Worm (Caenorhabditis elegans) whole organism, L1 larva: ENCODE data around the gene slcf-1.

ENCODE experiments used
- C04F5.9 ChIP-seq: sonication (generic microtip); optimal IDR thresholded peaks from 2 replicates; lab custom pipeline; 2016; ENCODE audit warnings: missing genetic modification characterization, missing compliant biosample characterization
- C34B4.2 ChIP-seq: sonication (generic microtip); optimal IDR thresholded peaks from 2 replicates; lab custom pipeline; 2017; ENCODE audit warnings: mild to moderate bottlenecking, missing genetic modification characterization, missing compliant biosample characterization
- aha-1 ChIP-seq: fragments of 150-350 bp; optimal IDR thresholded peaks from 2 replicates; lab custom pipeline; 2014; ENCODE audit warnings: missing biosample characterization, missing genetic modification characterization
- aly-2 ChIP-seq: fragments of 150-350 bp; optimal IDR thresholded peaks from 2 replicates; lab custom pipeline; 2014; ENCODE audit warnings: missing biosample characterization, missing genetic modification characterization
- ceh-8 ChIP-seq: fragments of 200-800 bp; sonication (Bioruptor generic); optimal IDR thresholded peaks from 2 replicates; lab custom pipeline; 2018; ENCODE audit warnings: mild to moderate bottlenecking, missing genetic modification characterization, moderate library complexity, missing compliant biosample characterization
- ceh-88 ChIP-seq: fragments of 200-800 bp; sonication (Bioruptor generic); IDR thresholded peaks from 2 replicates; pipeline ENCODE4 v1.3.6; 2022; ENCODE audit warnings: missing genetic modification characterization, missing compliant biosample characterization
- ceh-90 ChIP-seq: sonication (generic microtip); optimal IDR thresholded peaks from 2 replicates; lab custom pipeline; 2016; ENCODE audit warnings: missing genetic modification characterization, missing compliant biosample characterization
- ces-1 ChIP-seq: fragments of 150-350 bp; optimal IDR thresholded peaks from 2 replicates; lab custom pipeline; 2014; ENCODE audit warnings: missing biosample characterization, missing genetic modification reagents, missing genetic modification characterization
- dpl-1 ChIP-seq, 3 experiments: fragments of 150-350 bp in 2 of 3; sonication (generic microtip) in 1 of 3; optimal IDR thresholded peaks; 2 replicates each; lab custom pipeline; 2014 to 2017; ENCODE audit warnings: missing biosample characterization in 3 of 3, missing genetic modification characterization in 3 of 3, missing genetic modification reagents in 3 of 3
- efl-1 ChIP-seq, 4 experiments: fragments of 150-350 bp; optimal IDR thresholded peaks in 3 of 4; peaks in 1 of 4; 1 replicate in 1 of 4; 2 replicates in 3 of 4; lab custom pipeline; 2014; ENCODE audit warnings: missing biosample characterization in 2 of 4, missing genetic modification characterization in 2 of 4, missing genetic modification reagents in 2 of 4
- efl-3 ChIP-seq: fragments of 200-800 bp; sonication (Bioruptor generic); optimal IDR thresholded peaks from 2 replicates; lab custom pipeline; 2018; ENCODE audit warnings: mild to moderate bottlenecking, missing genetic modification characterization, missing compliant biosample characterization
- egl-13 ChIP-seq: sonication (generic microtip); optimal IDR thresholded peaks from 2 replicates; lab custom pipeline; 2016; ENCODE audit warnings: missing genotype, missing genetic modification reagents, missing genetic modification characterization, missing compliant biosample characterization
- fkh-10 ChIP-seq: sonication (generic microtip); optimal IDR thresholded peaks from 2 replicates; lab custom pipeline; 2017; ENCODE audit warnings: missing biosample characterization, missing genetic modification reagents, missing genetic modification characterization
- grh-1 ChIP-seq: fragments of 200-800 bp; sonication (Bioruptor generic); IDR thresholded peaks from 2 replicates; pipeline ENCODE4 v1.3.6; 2022; ENCODE audit warnings: missing genetic modification reagents, missing genetic modification characterization, missing compliant biosample characterization
- hlh-4 ChIP-seq: sonication (generic microtip); optimal IDR thresholded peaks from 2 replicates; lab custom pipeline; 2016; ENCODE audit warnings: mild to moderate bottlenecking, missing genetic modification characterization, missing compliant biosample characterization
- irx-1 ChIP-seq: sonication (generic microtip); optimal IDR thresholded peaks from 2 replicates; lab custom pipeline; 2016; ENCODE audit warnings: missing genetic modification characterization, missing compliant biosample characterization
- lin-13 ChIP-seq: fragments of 150-350 bp; optimal IDR thresholded peaks from 2 replicates; lab custom pipeline; 2014; ENCODE audit warnings: missing biosample characterization, missing genetic modification reagents, missing genetic modification characterization
- lin-15B ChIP-seq: fragments of 150-350 bp; sonication (generic microtip); optimal IDR thresholded peaks from 3 replicates; lab custom pipeline; 2014; ENCODE audit warnings: missing biosample characterization, missing genetic modification characterization
- lin-39 ChIP-seq: fragments of 150-350 bp; optimal IDR thresholded peaks from 2 replicates; lab custom pipeline; 2014; ENCODE audit warnings: missing biosample characterization, missing genetic modification reagents, missing genetic modification characterization
- lsy-2 ChIP-seq, 2 experiments: fragments of 150-350 bp; optimal IDR thresholded peaks; 2 replicates each; lab custom pipeline; 2014; ENCODE audit warnings: missing biosample characterization in 2 of 2, missing genetic modification characterization in 2 of 2
- mab-9 ChIP-seq: fragments of 200-800 bp; sonication (Bioruptor generic); IDR thresholded peaks from 2 replicates; pipeline ENCODE4 v1.3.6; 2022; ENCODE audit warnings: missing genetic modification reagents, missing genetic modification characterization, missing compliant biosample characterization
- nhr-11 ChIP-seq: fragments of 150-350 bp; optimal IDR thresholded peaks from 2 replicates; lab custom pipeline; 2014; ENCODE audit warnings: missing biosample characterization, missing genetic modification characterization
- nhr-19 ChIP-seq: fragments of 200-800 bp; sonication (Bioruptor generic); conservative IDR thresholded peaks from 2 replicates; pipeline ENCODE4 v1.3.6; 2022; ENCODE audit warnings: missing genetic modification characterization, missing compliant biosample characterization
- nhr-20 ChIP-seq: sonication (generic microtip); optimal IDR thresholded peaks from 2 replicates; lab custom pipeline; 2016; ENCODE audit warnings: mild to moderate bottlenecking, missing genetic modification characterization, missing compliant biosample characterization
- nhr-237 ChIP-seq: fragments of 150-350 bp; optimal IDR thresholded peaks from 2 replicates; lab custom pipeline; 2014; ENCODE audit warnings: missing biosample characterization, missing genetic modification characterization
- nhr-47 ChIP-seq: sonication (generic microtip); optimal IDR thresholded peaks from 2 replicates; lab custom pipeline; 2016; ENCODE audit warnings: mild to moderate bottlenecking, missing genetic modification characterization, moderate library complexity, missing compliant biosample characterization
- nhr-71 ChIP-seq: sonication (generic microtip); optimal IDR thresholded peaks from 2 replicates; lab custom pipeline; 2016; ENCODE audit warnings: mild to moderate bottlenecking, missing genetic modification characterization, moderate library complexity, missing compliant biosample characterization
- nhr-76 ChIP-seq: sonication (generic microtip); optimal IDR thresholded peaks from 2 replicates; lab custom pipeline; 2017; ENCODE audit warnings: missing biosample characterization, missing genetic modification characterization
- nhr-84 ChIP-seq: sonication (generic microtip); optimal IDR thresholded peaks from 2 replicates; lab custom pipeline; 2017; ENCODE audit warnings: missing biosample characterization, missing genetic modification characterization
- nhr-85 ChIP-seq: sonication (generic microtip); peaks from one replicate; lab custom pipeline; 2016; ENCODE audit warnings: missing genetic modification characterization, inconsistent platforms, missing compliant biosample characterization
- nhr-90 ChIP-seq: sonication (generic microtip); optimal IDR thresholded peaks from 2 replicates; lab custom pipeline; 2016; ENCODE audit warnings: mild to moderate bottlenecking, missing genetic modification characterization, missing compliant biosample characterization; ENCODE audit not compliant: poor library complexity
- pax-3 ChIP-seq: fragments of 200-800 bp; sonication (Bioruptor generic); optimal IDR thresholded peaks from 2 replicates; lab custom pipeline; 2018; ENCODE audit warnings: mild to moderate bottlenecking, missing genetic modification characterization, moderate library complexity, missing compliant biosample characterization
- rnt-1 ChIP-seq: sonication (generic microtip); optimal IDR thresholded peaks from 2 replicates; lab custom pipeline; 2016; ENCODE audit warnings: mild to moderate bottlenecking, missing genetic modification characterization, moderate library complexity, missing compliant biosample characterization
- snu-23 ChIP-seq: sonication (generic microtip); optimal IDR thresholded peaks from 2 replicates; lab custom pipeline; 2016; ENCODE audit warnings: missing genetic modification characterization, missing compliant biosample characterization
- sox-4 ChIP-seq: sonication (generic microtip); optimal IDR thresholded peaks from 2 replicates; lab custom pipeline; 2016; ENCODE audit warnings: missing genetic modification characterization, missing compliant biosample characterization
- sptf-1 ChIP-seq: fragments of 150-350 bp; optimal IDR thresholded peaks from 2 replicates; lab custom pipeline; 2014; ENCODE audit warnings: missing biosample characterization, missing genetic modification characterization
- sup-37 ChIP-seq: fragments of 200-800 bp; sonication (Bioruptor generic); optimal IDR thresholded peaks from 2 replicates; lab custom pipeline; 2018; ENCODE audit warnings: mild to moderate bottlenecking, missing genetic modification characterization, missing compliant biosample characterization
- unc-62 ChIP-seq: fragments of 150-350 bp; optimal IDR thresholded peaks from 2 replicates; lab custom pipeline; 2014; ENCODE audit warnings: missing biosample characterization, missing genetic modification reagents, missing genetic modification characterization
- vab-15 ChIP-seq: sonication (generic microtip); optimal IDR thresholded peaks from 2 replicates; lab custom pipeline; 2017; ENCODE audit warnings: missing genotype, mild to moderate bottlenecking, missing genetic modification characterization, missing compliant biosample characterization
- zag-1 ChIP-seq: fragments of 150-350 bp; optimal IDR thresholded peaks from 2 replicates; lab custom pipeline; 2014; ENCODE audit warnings: missing biosample characterization, missing genetic modification characterization

The slcf-1 gene

ce11 chrX:10503393-10503792, 25.7 kb upstream of the slcf-1 start:
- no peak for TF ChIP-seq nhr-90 (tag; lab: Kevin White, UChicago)
- TF ChIP-seq lin-13 (GFP tag; lab: Kevin White, UChicago) = no peak
- TF ChIP-seq unc-62 (GFP tag; lab: Kevin White, UChicago) = no peak
- no peak for TF ChIP-seq lin-15B (tag; lab: Kevin White, UChicago)
- no peak for TF ChIP-seq zag-1 (tag; lab: Kevin White, UChicago)
- no peak for TF ChIP-seq C34B4.2 (tag; lab: Kevin White, UChicago)
- TF ChIP-seq nhr-84 (tag; lab: Kevin White, UChicago) = no peak
- TF ChIP-seq ceh-90 (tag; lab: Kevin White, UChicago) = no peak
- no peak for TF ChIP-seq ceh-8 (GFP tag; lab: Kevin White, UChicago)
- no peak for TF ChIP-seq pax-3 (tag; lab: Kevin White, UChicago)

ce11 chrX:10505193-10505592, 23.9 kb upstream of the slcf-1 start:
- TF ChIP-seq ces-1 (no peak), lsy-2 (tag; optimal IDR thresholded peaks at IDR 0.05; lab: Kevin White, UChicago) (peak in 1 of 2 experiments; percentile 50)

ce11 chrX:10507971-10508370, 21.1 kb upstream of the slcf-1 start:
- no peak for TF ChIP-seq lin-39
- no peak for TF ChIP-seq unc-62 (GFP tag; lab: Kevin White, UChicago)
- TF ChIP-seq mab-9 (GFP tag; lab: Robert Waterston, UW) = no peak

DNA sequence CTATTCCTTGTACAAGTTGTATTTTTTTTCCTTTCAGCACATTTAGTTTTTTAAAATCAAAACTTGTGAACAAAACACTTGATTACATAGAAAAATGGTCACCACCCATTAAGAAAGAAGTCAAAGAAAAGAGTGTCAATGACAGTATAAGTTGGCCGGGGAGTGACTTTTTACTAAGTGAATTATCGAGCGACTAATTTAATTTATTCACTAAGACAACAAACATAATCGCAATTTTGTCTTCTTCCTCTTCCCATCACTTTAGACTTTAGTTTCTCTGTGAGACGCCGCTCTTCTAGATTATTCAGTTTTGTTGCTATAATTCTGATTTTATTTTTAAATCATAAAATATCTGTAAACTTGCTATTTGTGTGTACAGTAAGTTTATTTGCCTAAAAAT, 15.0 kb upstream of the slcf-1 start:
- TF ChIP-seq fkh-10 (no peak), nhr-85 (tag; lab: Kevin White, UChicago) (peak; percentile 64), ceh-8 (GFP tag; lab: Kevin White, UChicago) (peak; percentile 63)

ce11 chrX:10514834-10515233, 14.3 kb upstream of the slcf-1 start:
- TF ChIP-seq lsy-2 (tag; optimal IDR thresholded peaks at IDR 0.05; lab: Kevin White, UChicago) = peak in 1 of 2 experiments; percentile 41
- no peak for TF ChIP-seq nhr-76 (tag; lab: Kevin White, UChicago)
- no peak for TF ChIP-seq rnt-1 (tag; lab: Kevin White, UChicago)
- no peak for TF ChIP-seq aly-2 (tag; lab: Kevin White, UChicago)
- no peak for TF ChIP-seq nhr-237 (tag; lab: Kevin White, UChicago)
- no peak for TF ChIP-seq vab-15

DNA sequence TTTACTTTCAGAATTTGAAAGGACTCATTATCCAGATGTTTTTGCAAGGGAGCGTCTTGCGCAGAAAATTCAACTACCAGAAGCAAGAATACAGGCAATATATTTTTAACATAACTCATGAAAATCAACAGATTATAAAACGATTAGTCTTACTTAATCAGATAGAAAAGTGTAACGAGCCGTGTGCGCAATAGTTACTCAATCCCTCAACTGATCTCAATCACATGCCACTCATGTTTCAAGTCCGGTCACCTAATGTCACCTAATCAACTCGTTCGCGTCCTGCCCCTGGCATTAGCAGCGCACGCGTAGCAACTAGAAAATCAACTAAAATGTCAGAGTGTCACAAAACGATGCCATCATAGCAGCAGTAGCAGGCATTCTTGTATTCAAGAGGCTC, 12.5 kb upstream of the slcf-1 start:
- 0 out of 2 replicates have a peak, but pooled peaks have one; percentile 19 for TF ChIP-seq grh-1 (GFP tag; lab: Robert Waterston, UW)
- TF ChIP-seq nhr-19 (GFP tag; lab: Robert Waterston, UW) = no peak
- peak; percentile 74 for TF ChIP-seq nhr-85 (tag; lab: Kevin White, UChicago)
- TF ChIP-seq sptf-1 (tag; lab: Kevin White, UChicago) = no peak
- TF ChIP-seq C04F5.9 (tag; lab: Kevin White, UChicago) = no peak
- no peak for TF ChIP-seq irx-1 (tag; lab: Kevin White, UChicago)

- TF ChIP-seq nhr-71 (tag; lab: Kevin White, UChicago) (no peak), efl-1 (optimal IDR thresholded peaks at IDR 0.05; lab: Kevin White, UChicago) (no peak), efl-1 (GFP tag; optimal IDR thresholded peaks at IDR 0.05 in 1 of 2; lab: Kevin White, UChicago) (peak in 1 of 2 experiments; percentile 71)
Measured at ce11 chrX:10520185-10520584, 8.9 kb upstream of the slcf-1 start.

DNA sequence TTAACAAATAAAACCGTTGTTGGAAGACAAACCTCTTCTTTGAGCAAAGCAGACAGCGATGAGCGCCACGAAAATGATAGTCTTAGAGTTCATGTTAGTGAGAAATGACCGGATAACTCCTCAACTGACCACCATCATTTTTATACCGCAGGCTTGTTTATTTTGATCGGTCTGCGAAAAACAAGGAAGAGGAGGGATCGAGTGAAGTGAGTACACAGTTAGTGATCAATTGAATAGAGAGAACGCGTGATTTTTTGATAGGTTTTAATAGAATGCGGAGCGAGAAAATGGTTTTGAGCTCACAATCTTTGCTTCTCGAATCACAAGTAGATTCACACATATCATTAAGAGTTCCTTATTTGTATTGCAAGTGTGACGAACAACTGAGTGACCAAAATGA, 7.8 kb upstream of the slcf-1 start, which contains the start of gene F14F3.4:
F14F3.4 (minus strand) TSS at position 101 of the 400 bp plus-strand sequence.
- TF ChIP-seq nhr-85 (tag; lab: Kevin White, UChicago) (no peak), ceh-90 (tag; lab: Kevin White, UChicago) (no peak), hlh-4 (tag; lab: Kevin White, UChicago) (no peak), lsy-2 (tag; optimal IDR thresholded peaks at IDR 0.05; lab: Kevin White, UChicago) (no peak), snu-23 (GFP tag; lab: Kevin White, UChicago) (no peak), nhr-47 (tag; lab: Kevin White, UChicago) (no peak), dpl-1 (GFP tag; optimal IDR thresholded peaks at IDR 0.05; lab: Kevin White, UChicago) (no peak), ceh-88 (no peak), sox-4 (no peak), efl-3 (GFP tag; lab: Kevin White, UChicago) (no peak), egl-13 (tag; lab: Kevin White, UChicago) (no peak), nhr-20 (tag; lab: Kevin White, UChicago) (no peak), sup-37 (GFP tag; lab: Kevin White, UChicago) (no peak), nhr-11 (tag; lab: Kevin White, UChicago) (no peak), aha-1 (no peak)
